Worm (Caenorhabditis elegans): Measurements from ENCODE around the gene K05F1.10.

Gene K05F1.10

ce11 chrII:5839227-5839626 is 34.0 kb upstream of the K05F1.10 start, which contains the start of gene ZK1248.19:
Gene ZK1248.19 (minus strand): TSS chrII:5839414.
- TF ChIP-seq klf-2 (GFP tag; conservative IDR thresholded peaks at IDR 0.05) (no peak), T22C8.4 (GFP tag; IDR thresholded peaks at IDR 0.05) (no peak), flt-1 (GFP tag; IDR thresholded peaks at IDR 0.05) (no peak), cog-1 (tag; optimal IDR thresholded peaks at IDR 0.05) (no peak), med-1 (GFP tag; optimal IDR thresholded peaks at IDR 0.05; ENCODE audit: insufficient read depth) (no peak), ztf-29 (GFP tag; IDR thresholded peaks at IDR 0.05) (no peak), ref-1 (GFP tag; conservative IDR thresholded peaks at IDR 0.05) (no peak), ztf-23 (GFP tag; IDR thresholded peaks at IDR 0.05) (no peak), tab-1 (GFP tag; IDR thresholded peaks at IDR 0.05) (no peak)

ce11 chrII:5838453-5838852 is 33.2 kb upstream of the K05F1.10 start, which contains the start of gene ZK1248.15:
Gene ZK1248.15 (minus strand): TSS chrII:5838553.
- TF ChIP-seq tab-1 (GFP tag; IDR thresholded peaks at IDR 0.05) = no peak
- TF ChIP-seq med-1 (GFP tag; optimal IDR thresholded peaks at IDR 0.05; ENCODE audit: insufficient read depth) = no peak
- no peak for TF ChIP-seq ztf-23 (GFP tag; IDR thresholded peaks at IDR 0.05)
- TF ChIP-seq T22C8.4 (GFP tag; IDR thresholded peaks at IDR 0.05) = no peak
- no peak for TF ChIP-seq cog-1 (tag; optimal IDR thresholded peaks at IDR 0.05)
- TF ChIP-seq klf-2 (GFP tag; conservative IDR thresholded peaks at IDR 0.05) = no peak
- TF ChIP-seq ztf-29 (GFP tag; IDR thresholded peaks at IDR 0.05) = no peak
- no peak for TF ChIP-seq ref-1 (GFP tag; conservative IDR thresholded peaks at IDR 0.05)
- no peak for TF ChIP-seq flt-1 (GFP tag; IDR thresholded peaks at IDR 0.05)

- no peak for TF ChIP-seq flt-1 (GFP tag; IDR thresholded peaks at IDR 0.05)
- TF ChIP-seq ztf-23 (GFP tag; IDR thresholded peaks at IDR 0.05) = peak; percentile 79; the same call in 1 of the 2 replicates
- no peak for TF ChIP-seq ref-1 (GFP tag; conservative IDR thresholded peaks at IDR 0.05)
- TF ChIP-seq T22C8.4 (GFP tag; IDR thresholded peaks at IDR 0.05) = no peak
- TF ChIP-seq klf-2 (GFP tag; conservative IDR thresholded peaks at IDR 0.05) = 0 out of 2 replicates have a peak, but pooled peaks have one; percentile 14
- TF ChIP-seq cog-1 (tag; optimal IDR thresholded peaks at IDR 0.05) = peak; percentile 83
- TF ChIP-seq tab-1 (GFP tag; IDR thresholded peaks at IDR 0.05) = no peak
- TF ChIP-seq ztf-29 (GFP tag; IDR thresholded peaks at IDR 0.05) = no peak
- TF ChIP-seq med-1 (GFP tag; optimal IDR thresholded peaks at IDR 0.05; ENCODE audit: insufficient read depth) = no peak
These were observed 31.0 kb upstream of the K05F1.10 start, which contains the start of gene fzo-1 for ce11 chrII:5836153-5836719. Gene fzo-1 (minus strand): TSS chrII:5836203.

ce11 chrII:5835146-5835545 is 29.9 kb upstream of the K05F1.10 start:
- TF ChIP-seq ztf-29 (GFP tag; IDR thresholded peaks at IDR 0.05) = no peak
- TF ChIP-seq med-1 (GFP tag; optimal IDR thresholded peaks at IDR 0.05; ENCODE audit: insufficient read depth) = no peak
- no peak for TF ChIP-seq cog-1 (tag; optimal IDR thresholded peaks at IDR 0.05)
- TF ChIP-seq klf-2 (GFP tag; conservative IDR thresholded peaks at IDR 0.05) = no peak
- TF ChIP-seq tab-1 (GFP tag; IDR thresholded peaks at IDR 0.05) = no peak
- no peak for TF ChIP-seq flt-1 (GFP tag; IDR thresholded peaks at IDR 0.05)
- TF ChIP-seq ztf-23 (GFP tag; IDR thresholded peaks at IDR 0.05) = no peak
- no peak for TF ChIP-seq T22C8.4 (GFP tag; IDR thresholded peaks at IDR 0.05)
- no peak for TF ChIP-seq ref-1 (GFP tag; conservative IDR thresholded peaks at IDR 0.05)

ce11 chrII:5833136-5833535 is 27.9 kb upstream of the K05F1.10 start, which contains the start of gene gtap-1:
Gene gtap-1 (minus strand): TSS chrII:5833236.
- TF ChIP-seq med-1 (GFP tag; optimal IDR thresholded peaks at IDR 0.05; ENCODE audit: insufficient read depth) (no peak), klf-2 (GFP tag; conservative IDR thresholded peaks at IDR 0.05) (no peak), T22C8.4 (GFP tag; IDR thresholded peaks at IDR 0.05) (no peak), flt-1 (GFP tag; IDR thresholded peaks at IDR 0.05) (no peak), ref-1 (GFP tag; conservative IDR thresholded peaks at IDR 0.05) (no peak), tab-1 (GFP tag; IDR thresholded peaks at IDR 0.05) (no peak), ztf-23 (GFP tag; IDR thresholded peaks at IDR 0.05) (no peak), ztf-29 (GFP tag; IDR thresholded peaks at IDR 0.05) (no peak), cog-1 (tag; optimal IDR thresholded peaks at IDR 0.05) (no peak)

ce11 chrII:5831373-5831772 is 26.1 kb upstream of the K05F1.10 start:
- TF ChIP-seq ztf-29 (GFP tag; IDR thresholded peaks at IDR 0.05) (no peak), T22C8.4 (GFP tag; IDR thresholded peaks at IDR 0.05) (no peak), cog-1 (tag; optimal IDR thresholded peaks at IDR 0.05) (no peak), ztf-23 (GFP tag; IDR thresholded peaks at IDR 0.05) (no peak), tab-1 (GFP tag; IDR thresholded peaks at IDR 0.05) (no peak)

- TF ChIP-seq ztf-23 (GFP tag; IDR thresholded peaks at IDR 0.05) (no peak), cog-1 (tag; optimal IDR thresholded peaks at IDR 0.05) (no peak), flt-1 (GFP tag; IDR thresholded peaks at IDR 0.05) (no peak), ztf-29 (GFP tag; IDR thresholded peaks at IDR 0.05) (no peak), klf-2 (GFP tag; conservative IDR thresholded peaks at IDR 0.05) (no peak), ref-1 (GFP tag; conservative IDR thresholded peaks at IDR 0.05) (no peak), med-1 (GFP tag; optimal IDR thresholded peaks at IDR 0.05; ENCODE audit: insufficient read depth) (no peak), tab-1 (GFP tag; IDR thresholded peaks at IDR 0.05) (no peak), T22C8.4 (GFP tag; IDR thresholded peaks at IDR 0.05) (no peak)
These were observed 24.7 kb upstream of the K05F1.10 start, which contains the start of gene col-74 for ce11 chrII:5829940-5830424. Gene col-74 (plus strand): TSS chrII:5830374.

- TF ChIP-seq cog-1 (tag; optimal IDR thresholded peaks at IDR 0.05) (no peak), klf-2 (GFP tag; conservative IDR thresholded peaks at IDR 0.05) (no peak), ztf-23 (GFP tag; IDR thresholded peaks at IDR 0.05) (no peak), tab-1 (GFP tag; IDR thresholded peaks at IDR 0.05) (no peak), T22C8.4 (GFP tag; IDR thresholded peaks at IDR 0.05) (no peak), ztf-29 (GFP tag; IDR thresholded peaks at IDR 0.05) (no peak)
These were observed 23.2 kb upstream of the K05F1.10 start, which contains the start of gene ZK1248.11 for ce11 chrII:5828486-5828885. Gene ZK1248.11 (minus strand): TSS chrII:5828586.

- no peak for TF ChIP-seq med-1 (GFP tag; optimal IDR thresholded peaks at IDR 0.05; ENCODE audit: insufficient read depth)
- no peak for TF ChIP-seq ref-1 (GFP tag; conservative IDR thresholded peaks at IDR 0.05)
- no peak for TF ChIP-seq flt-1 (GFP tag; IDR thresholded peaks at IDR 0.05)
- no peak for TF ChIP-seq tab-1 (GFP tag; IDR thresholded peaks at IDR 0.05)
- TF ChIP-seq ztf-29 (GFP tag; IDR thresholded peaks at IDR 0.05) = no peak
- no peak for TF ChIP-seq cog-1 (tag; optimal IDR thresholded peaks at IDR 0.05)
- no peak for TF ChIP-seq T22C8.4 (GFP tag; IDR thresholded peaks at IDR 0.05)
- no peak for TF ChIP-seq ztf-23 (GFP tag; IDR thresholded peaks at IDR 0.05)
- no peak for TF ChIP-seq klf-2 (GFP tag; conservative IDR thresholded peaks at IDR 0.05)
These were observed 22.1 kb upstream of the K05F1.10 start, which contains the start of gene tbc-2 for ce11 chrII:5827364-5827763. Gene tbc-2 (minus strand): TSS chrII:5827443.

Measured in whole organism, midembryonic.